Worm (Caenorhabditis elegans) whole organism, L2 larva: Measurements from ENCODE around the gene W08E12.7.

Source experiments
- C34F6.9 ChIP-seq: fragments of 150-350 bp; optimal IDR thresholded peaks from 2 replicates; lab custom pipeline; 2014; ENCODE audit warnings: missing biosample characterization, missing genetic modification characterization
- F13H6.1 ChIP-seq: sonication (generic microtip); optimal IDR thresholded peaks from 2 replicates; lab custom pipeline; 2016; ENCODE audit warnings: missing genetic modification characterization, missing compliant biosample characterization
- R02D3.7 ChIP-seq: fragments of 150-350 bp; optimal IDR thresholded peaks from 2 replicates; lab custom pipeline; 2014; ENCODE audit warnings: missing biosample characterization, missing genetic modification characterization
- Y55F3AM.14 ChIP-seq: fragments of 200-800 bp; sonication (Bioruptor generic); optimal IDR thresholded peaks from 2 replicates; lab custom pipeline; 2018; ENCODE audit warnings: mild to moderate bottlenecking, missing genetic modification characterization, missing compliant biosample characterization
- ZK546.5 ChIP-seq: sonication (generic microtip); optimal IDR thresholded peaks from 2 replicates; lab custom pipeline; 2017; ENCODE audit warnings: missing biosample characterization, missing genetic modification characterization
- alr-1 ChIP-seq: fragments of 150-350 bp; optimal IDR thresholded peaks from 2 replicates; lab custom pipeline; 2014; ENCODE audit warnings: missing biosample characterization, missing genetic modification characterization
- aly-2 ChIP-seq: fragments of 150-350 bp; optimal IDR thresholded peaks from 2 replicates; lab custom pipeline; 2014; ENCODE audit warnings: missing biosample characterization, missing genetic modification characterization
- ama-1 ChIP-seq: fragments of 150-350 bp; optimal IDR thresholded peaks from 2 replicates; lab custom pipeline; 2018; ENCODE audit warnings: inconsistent platforms
- blmp-1 ChIP-seq: sonication (generic microtip); optimal IDR thresholded peaks from 2 replicates; lab custom pipeline; 2017; ENCODE audit warnings: missing genetic modification characterization, mild to moderate bottlenecking, missing compliant biosample characterization, antibody characterized with exemption, moderate library complexity; ENCODE audit not compliant: insufficient read depth
- crh-2 ChIP-seq: sonication (generic microtip); optimal IDR thresholded peaks from 2 replicates; lab custom pipeline; 2017; ENCODE audit warnings: missing biosample characterization, missing genetic modification characterization
- egl-27 ChIP-seq: sonication (generic microtip); optimal IDR thresholded peaks from 3 replicates; lab custom pipeline; 2017; ENCODE audit warnings: missing biosample characterization, missing genetic modification reagents, missing genetic modification characterization
- elt-3 ChIP-seq: sonication (generic microtip); optimal IDR thresholded peaks from 2 replicates; lab custom pipeline; 2017; ENCODE audit warnings: missing biosample characterization, missing genetic modification characterization
- lin-11 ChIP-seq: fragments of 150-350 bp; sonication (generic microtip); optimal IDR thresholded peaks from 2 replicates; lab custom pipeline; 2014; ENCODE audit warnings: missing biosample characterization, missing genetic modification characterization, inconsistent platforms, mixed read lengths
- lin-13 ChIP-seq: fragments of 150-350 bp; optimal IDR thresholded peaks from 2 replicates; lab custom pipeline; 2014; ENCODE audit warnings: missing biosample characterization, missing genetic modification reagents, missing genetic modification characterization
- lin-39 ChIP-seq: fragments of 150-350 bp; optimal IDR thresholded peaks from 2 replicates; lab custom pipeline; 2014; ENCODE audit warnings: missing biosample characterization, missing genetic modification reagents, missing genetic modification characterization
- mab-5 ChIP-seq: fragments of 150-350 bp; optimal IDR thresholded peaks from 2 replicates; lab custom pipeline; 2014; ENCODE audit warnings: missing biosample characterization, missing genetic modification characterization
- mbf-1 ChIP-seq: sonication (generic microtip); optimal IDR thresholded peaks from 2 replicates; lab custom pipeline; 2017; ENCODE audit warnings: missing biosample characterization, missing genetic modification characterization
- mdl-1 ChIP-seq, 2 experiments: fragments of 150-350 bp in 1 of 2; sonication (generic microtip) in 1 of 2; optimal IDR thresholded peaks; 2 replicates each; lab custom pipeline; 2017; ENCODE audit warnings: missing biosample characterization in 2 of 2, missing genetic modification characterization in 2 of 2
- nhr-10 ChIP-seq: sonication (generic microtip); optimal IDR thresholded peaks from 2 replicates; lab custom pipeline; 2017; ENCODE audit warnings: missing biosample characterization, missing genetic modification characterization
- nhr-21 ChIP-seq: fragments of 150-350 bp; optimal IDR thresholded peaks from 2 replicates; lab custom pipeline; 2014; ENCODE audit warnings: missing biosample characterization, missing genetic modification characterization
- nhr-237 ChIP-seq: fragments of 150-350 bp; optimal IDR thresholded peaks from 2 replicates; lab custom pipeline; 2014; ENCODE audit warnings: missing biosample characterization, missing genetic modification characterization
- nhr-25 ChIP-seq: fragments of 150-350 bp; sonication (generic microtip); optimal IDR thresholded peaks from 3 replicates; lab custom pipeline; 2014; ENCODE audit warnings: missing biosample characterization, missing genetic modification characterization
- nhr-6 ChIP-seq: fragments of 150-350 bp; optimal IDR thresholded peaks from 2 replicates; lab custom pipeline; 2014; ENCODE audit warnings: missing biosample characterization, missing genetic modification characterization
- peb-1 ChIP-seq: fragments of 150-350 bp; optimal IDR thresholded peaks from 2 replicates; lab custom pipeline; 2014; ENCODE audit warnings: missing biosample characterization, missing genetic modification characterization
- sem-4 ChIP-seq: fragments of 150-350 bp; optimal IDR thresholded peaks from 2 replicates; lab custom pipeline; 2014; ENCODE audit warnings: missing biosample characterization, missing genetic modification reagents, missing genetic modification characterization
- skn-1 ChIP-seq: sonication (generic microtip); optimal IDR thresholded peaks from 2 replicates; lab custom pipeline; 2017; ENCODE audit warnings: missing biosample characterization, missing genetic modification characterization
- sma-3 ChIP-seq: sonication (generic microtip); optimal IDR thresholded peaks from 2 replicates; lab custom pipeline; 2016; ENCODE audit warnings: missing genetic modification reagents, missing genetic modification characterization, missing compliant biosample characterization
- snpc-4 ChIP-seq: fragments of 150-350 bp; optimal IDR thresholded peaks from 2 replicates; lab custom pipeline; 2014; ENCODE audit warnings: missing biosample characterization, missing genetic modification characterization
- unc-39 ChIP-seq: fragments of 150-350 bp; optimal IDR thresholded peaks from 2 replicates; lab custom pipeline; 2014; ENCODE audit warnings: missing biosample characterization, missing genetic modification characterization
- zag-1 ChIP-seq: fragments of 150-350 bp; optimal IDR thresholded peaks from 2 replicates; lab custom pipeline; 2014; ENCODE audit warnings: missing biosample characterization, missing genetic modification characterization
- ztf-1 ChIP-seq: fragments of 200-800 bp; sonication (Bioruptor generic); conservative IDR thresholded peaks from 2 replicates; pipeline ENCODE4 v1.3.6; 2022; ENCODE audit warnings: missing genetic modification characterization, missing compliant biosample characterization
- ztf-11 ChIP-seq: sonication (generic microtip); optimal IDR thresholded peaks from 2 replicates; lab custom pipeline; 2017; ENCODE audit warnings: missing biosample characterization, missing genetic modification characterization
- ztf-4 ChIP-seq: fragments of 150-350 bp; optimal IDR thresholded peaks from 2 replicates; lab custom pipeline; 2014; ENCODE audit warnings: missing biosample characterization, missing genetic modification characterization

Gene W08E12.7

DNA sequence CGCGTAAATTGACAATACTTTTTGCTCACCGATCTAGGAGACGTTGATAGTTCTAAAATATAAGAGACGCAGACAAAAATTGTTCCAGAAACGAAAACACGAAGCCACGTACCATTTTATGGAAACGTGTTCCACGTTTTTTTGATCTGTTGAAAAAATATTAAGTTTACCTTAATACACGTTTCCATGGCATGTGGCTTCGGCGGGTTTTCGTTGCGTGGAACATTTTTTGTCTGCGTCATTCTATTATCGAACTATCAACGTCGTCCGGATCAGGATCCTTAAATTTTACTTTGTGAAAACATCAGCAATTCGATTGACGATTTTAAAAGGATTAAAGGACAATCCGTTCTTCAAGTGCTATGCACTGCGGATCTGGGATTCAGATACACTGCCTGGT is 29.3 kb upstream of the W08E12.7 start, which contains the start of gene T26C12.2:
Gene T26C12.2, minus strand, starts transcription at position 101 of the 400 bp plus-strand sequence.
- TF ChIP-seq mbf-1 (tag; lab: Kevin White, UChicago) = no peak
- TF ChIP-seq mab-5 (tag; lab: Kevin White, UChicago) = no peak
- no peak for TF ChIP-seq snpc-4 (tag; lab: Kevin White, UChicago)

DNA sequence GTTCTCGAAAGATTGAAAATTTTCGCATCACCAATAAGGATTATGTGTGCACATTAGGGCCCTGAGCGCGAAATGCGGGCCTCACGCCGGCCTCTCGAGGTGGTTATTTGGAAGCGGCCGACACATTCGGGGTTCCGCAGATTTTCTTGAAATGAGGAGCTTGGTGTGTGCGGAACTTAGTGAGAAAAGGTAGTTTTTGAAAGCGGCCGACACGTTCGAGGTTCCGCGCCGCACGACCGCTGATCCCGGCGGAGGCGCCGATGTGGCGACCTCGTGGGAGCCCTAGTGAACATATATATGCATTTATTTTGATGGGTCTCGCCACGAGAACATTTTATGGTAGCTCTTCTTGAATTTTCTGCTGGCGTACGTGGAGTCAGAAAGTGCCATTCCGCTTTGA is 28.1 kb upstream of the W08E12.7 start:
- TF ChIP-seq nhr-6 (tag; lab: Kevin White, UChicago) (no peak), crh-2 (no peak), ztf-1 (no peak), sma-3 (GFP tag; lab: Kevin White, UChicago) (no peak), nhr-21 (tag; lab: Kevin White, UChicago) (no peak), aly-2 (tag; lab: Kevin White, UChicago) (no peak), mab-5 (tag; lab: Kevin White, UChicago) (no peak), C34F6.9 (tag; lab: Kevin White, UChicago) (no peak), zag-1 (no peak), nhr-10 (tag; lab: Kevin White, UChicago) (no peak), skn-1 (tag; lab: Kevin White, UChicago) (no peak)

DNA sequence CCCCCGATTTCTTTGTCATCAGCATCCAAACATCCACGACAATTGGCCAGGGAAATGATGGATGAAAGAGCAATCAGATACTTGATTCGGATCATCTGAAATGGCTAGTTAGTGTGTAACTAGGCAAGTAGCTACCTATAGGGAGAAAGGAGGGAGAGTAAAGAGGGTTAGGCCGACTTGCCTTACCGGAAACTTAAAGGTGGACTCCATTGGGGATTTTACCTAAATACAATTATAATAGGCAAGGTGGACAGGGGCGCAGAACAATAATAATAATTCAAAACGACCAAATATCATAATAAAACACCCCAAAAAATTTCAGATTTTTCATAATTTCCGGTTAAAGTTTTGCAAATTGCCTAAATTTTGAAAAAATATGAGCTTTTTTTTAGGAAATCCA is 27.4 kb upstream of the W08E12.7 start, which contains the start of gene clec-173:
Gene clec-173, minus strand, starts transcription at position 101 of the 400 bp plus-strand sequence.
- TF ChIP-seq F13H6.1 (tag; lab: Kevin White, UChicago) = no peak
- TF ChIP-seq peb-1 (tag; lab: Kevin White, UChicago) = no peak
- TF ChIP-seq lin-13 (GFP tag; lab: Kevin White, UChicago) = no peak
- TF ChIP-seq C34F6.9 (tag; lab: Kevin White, UChicago) = no peak
- no peak for TF ChIP-seq sem-4 (tag; lab: Kevin White, UChicago)
- TF ChIP-seq alr-1 = no peak
- no peak for TF ChIP-seq mab-5 (tag; lab: Kevin White, UChicago)
- TF ChIP-seq elt-3 (tag; lab: Kevin White, UChicago) = no peak
- no peak for TF ChIP-seq nhr-10 (tag; lab: Kevin White, UChicago)
- no peak for TF ChIP-seq ama-1 (lab: Kevin White, UChicago)
- no peak for TF ChIP-seq ztf-4 (tag; lab: Kevin White, UChicago)
- TF ChIP-seq blmp-1 = no peak
- TF ChIP-seq zag-1 = no peak

ce11 chrIV:3271342-3271741 is 23.6 kb upstream of the W08E12.7 start:
- no peak for TF ChIP-seq snpc-4 (tag; lab: Kevin White, UChicago)
- no peak for TF ChIP-seq unc-39
- TF ChIP-seq ztf-11 (tag; lab: Kevin White, UChicago) = no peak
- TF ChIP-seq skn-1 (tag; lab: Kevin White, UChicago) = no peak
- TF ChIP-seq Y55F3AM.14 (GFP tag; lab: Kevin White, UChicago) = no peak
- TF ChIP-seq F13H6.1 (tag; lab: Kevin White, UChicago) = no peak
- TF ChIP-seq nhr-237 = no peak
- TF ChIP-seq egl-27 (tag; lab: Kevin White, UChicago) = no peak
- no peak for TF ChIP-seq aly-2 (tag; lab: Kevin White, UChicago)
- TF ChIP-seq mdl-1 (tag; optimal IDR thresholded peaks at IDR 0.05; lab: Kevin White, UChicago) = no peak
- no peak for TF ChIP-seq lin-39 (tag; lab: Kevin White, UChicago)
- no peak for TF ChIP-seq ZK546.5
- no peak for TF ChIP-seq R02D3.7 (tag; lab: Kevin White, UChicago)
- TF ChIP-seq lin-11 (tag; lab: Kevin White, UChicago) = no peak

DNA sequence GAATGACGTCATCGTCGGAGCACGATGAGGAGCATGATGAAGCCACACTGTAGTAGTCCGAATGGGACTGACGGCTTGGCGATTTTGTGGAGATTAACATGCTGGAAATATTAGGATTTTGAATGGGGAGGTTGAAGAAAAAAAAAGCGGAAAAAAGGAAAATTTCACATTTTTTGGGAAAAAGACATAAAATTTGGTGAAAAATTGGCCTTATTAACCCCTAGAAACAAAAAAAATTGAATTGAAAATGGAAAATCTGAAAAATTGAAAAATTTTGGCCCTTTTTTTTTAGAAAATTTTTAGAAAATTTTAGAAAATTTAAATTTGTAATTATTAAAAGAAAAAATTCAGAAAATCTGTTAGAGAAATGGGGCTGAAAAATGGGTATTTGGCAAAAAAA is 21.6 kb upstream of the W08E12.7 start, which contains the start of gene T26C12.3:
Gene T26C12.3, minus strand, starts transcription at position 101 of the 400 bp plus-strand sequence.
- TF ChIP-seq mab-5 (tag; lab: Kevin White, UChicago) = no peak
- no peak for TF ChIP-seq peb-1 (tag; lab: Kevin White, UChicago)
- no peak for TF ChIP-seq ama-1 (lab: Kevin White, UChicago)
- no peak for TF ChIP-seq lin-39 (tag; lab: Kevin White, UChicago)
- TF ChIP-seq skn-1 (tag; lab: Kevin White, UChicago) = no peak
- no peak for TF ChIP-seq Y55F3AM.14 (GFP tag; lab: Kevin White, UChicago)
- TF ChIP-seq nhr-25 = no peak
- TF ChIP-seq, all 48 proteins: peak for 0
